Worm (Caenorhabditis elegans) whole organism, L1 larva: ENCODE measurements around the gene npr-9.

Source experiments
- C04F5.9 ChIP-seq: sonication (generic microtip); optimal IDR thresholded peaks from 2 replicates; lab custom pipeline; 2016; ENCODE audit warnings: missing genetic modification characterization, missing compliant biosample characterization
- C16A3.4 ChIP-seq: fragments of 150-350 bp; optimal IDR thresholded peaks from 2 replicates; lab custom pipeline; 2014; ENCODE audit warnings: missing biosample characterization, missing genetic modification characterization
- F16B12.6 ChIP-seq: fragments of 150-350 bp; optimal IDR thresholded peaks from 2 replicates; lab custom pipeline; 2014; ENCODE audit warnings: missing biosample characterization, missing genetic modification characterization
- aha-1 ChIP-seq: fragments of 150-350 bp; optimal IDR thresholded peaks from 2 replicates; lab custom pipeline; 2014; ENCODE audit warnings: missing biosample characterization, missing genetic modification characterization
- blmp-1 ChIP-seq: fragments of 150-350 bp; optimal IDR thresholded peaks from 2 replicates; lab custom pipeline; 2014; ENCODE audit warnings: missing biosample characterization, missing genetic modification characterization
- ceh-8 ChIP-seq: fragments of 200-800 bp; sonication (Bioruptor generic); optimal IDR thresholded peaks from 2 replicates; lab custom pipeline; 2018; ENCODE audit warnings: mild to moderate bottlenecking, missing genetic modification characterization, moderate library complexity, missing compliant biosample characterization
- ceh-82 ChIP-seq, 3 experiments: fragments of 150-350 bp in 1 of 3; sonication (generic microtip) in 2 of 3; optimal IDR thresholded peaks; 2 replicates each; lab custom pipeline; 2014 to 2017; ENCODE audit warnings: missing biosample characterization in 3 of 3, missing genetic modification characterization in 3 of 3
- ceh-88 ChIP-seq: fragments of 200-800 bp; sonication (Bioruptor generic); IDR thresholded peaks from 2 replicates; pipeline ENCODE4 v1.3.6; 2022; ENCODE audit warnings: missing genetic modification characterization, missing compliant biosample characterization
- ces-1 ChIP-seq: fragments of 150-350 bp; optimal IDR thresholded peaks from 2 replicates; lab custom pipeline; 2014; ENCODE audit warnings: missing biosample characterization, missing genetic modification reagents, missing genetic modification characterization
- dpl-1 ChIP-seq, 3 experiments: fragments of 150-350 bp in 2 of 3; sonication (generic microtip) in 1 of 3; optimal IDR thresholded peaks; 2 replicates each; lab custom pipeline; 2014 to 2017; ENCODE audit warnings: missing biosample characterization in 3 of 3, missing genetic modification characterization in 3 of 3, missing genetic modification reagents in 3 of 3
- efl-1 ChIP-seq, 4 experiments: fragments of 150-350 bp; optimal IDR thresholded peaks in 3 of 4; peaks in 1 of 4; 1 replicate in 1 of 4; 2 replicates in 3 of 4; lab custom pipeline; 2014; ENCODE audit warnings: missing biosample characterization in 2 of 4, missing genetic modification characterization in 2 of 4, missing genetic modification reagents in 2 of 4
- egl-13 ChIP-seq: sonication (generic microtip); optimal IDR thresholded peaks from 2 replicates; lab custom pipeline; 2016; ENCODE audit warnings: missing genotype, missing genetic modification reagents, missing genetic modification characterization, missing compliant biosample characterization
- elt-2 ChIP-seq: sonication (generic microtip); optimal IDR thresholded peaks from 2 replicates; lab custom pipeline; 2016; ENCODE audit warnings: missing genetic modification characterization, mild to moderate bottlenecking, inconsistent platforms, missing compliant biosample characterization, missing genetic modification reagents
- elt-3 ChIP-seq, 6 experiments: fragments of 150-350 bp in 1 of 6; sonication (generic microtip); optimal IDR thresholded peaks; 2 replicates each; lab custom pipeline; 2017 to 2018; ENCODE audit warnings: missing biosample characterization in 6 of 6, missing genetic modification characterization in 6 of 6, inconsistent platforms in 1 of 6
- ets-5 ChIP-seq: fragments of 200-800 bp; sonication (Bioruptor generic); IDR thresholded peaks from 2 replicates; pipeline ENCODE4 v1.3.6; 2022; ENCODE audit warnings: missing genetic modification characterization, missing compliant biosample characterization
- fkh-4 ChIP-seq: sonication (generic microtip); optimal IDR thresholded peaks from 2 replicates; lab custom pipeline; 2016; ENCODE audit warnings: missing compliant biosample characterization, missing genetic modification characterization, borderline replicate concordance
- grh-1 ChIP-seq: fragments of 200-800 bp; sonication (Bioruptor generic); IDR thresholded peaks from 2 replicates; pipeline ENCODE4 v1.3.6; 2022; ENCODE audit warnings: missing genetic modification reagents, missing genetic modification characterization, missing compliant biosample characterization
- hlh-17 ChIP-seq: fragments of 200-800 bp; sonication (Bioruptor generic); optimal IDR thresholded peaks from 2 replicates; lab custom pipeline; 2018; ENCODE audit warnings: missing genetic modification characterization, mild to moderate bottlenecking, missing compliant biosample characterization, moderate library complexity, borderline replicate concordance
- irx-1 ChIP-seq: sonication (generic microtip); optimal IDR thresholded peaks from 2 replicates; lab custom pipeline; 2016; ENCODE audit warnings: missing genetic modification characterization, missing compliant biosample characterization
- lin-14 ChIP-seq: fragments of 200-800 bp; sonication (Bioruptor generic); optimal IDR thresholded peaks from 2 replicates; lab custom pipeline; 2018; ENCODE audit warnings: mild to moderate bottlenecking, missing genetic modification characterization, moderate library complexity, missing compliant biosample characterization
- lin-35 ChIP-seq, 2 experiments: fragments of 150-350 bp; optimal IDR thresholded peaks; 2 replicates each; lab custom pipeline; 2014; ENCODE audit warnings: missing biosample characterization in 2 of 2, missing genetic modification characterization in 2 of 2, missing genetic modification reagents in 2 of 2
- lin-39 ChIP-seq: fragments of 150-350 bp; optimal IDR thresholded peaks from 2 replicates; lab custom pipeline; 2014; ENCODE audit warnings: missing biosample characterization, missing genetic modification reagents, missing genetic modification characterization
- lir-3 ChIP-seq: sonication (generic microtip); optimal IDR thresholded peaks from 2 replicates; lab custom pipeline; 2016; ENCODE audit warnings: mild to moderate bottlenecking, missing genetic modification characterization, moderate library complexity, missing compliant biosample characterization; ENCODE audit not compliant: poor library complexity
- lsy-2 ChIP-seq, 2 experiments: fragments of 150-350 bp; optimal IDR thresholded peaks; 2 replicates each; lab custom pipeline; 2014; ENCODE audit warnings: missing biosample characterization in 2 of 2, missing genetic modification characterization in 2 of 2
- mab-9 ChIP-seq: fragments of 200-800 bp; sonication (Bioruptor generic); IDR thresholded peaks from 2 replicates; pipeline ENCODE4 v1.3.6; 2022; ENCODE audit warnings: missing genetic modification reagents, missing genetic modification characterization, missing compliant biosample characterization
- mdl-1 ChIP-seq, 2 experiments: fragments of 150-350 bp; optimal IDR thresholded peaks; 2 replicates each; lab custom pipeline; 2014 to 2017; ENCODE audit warnings: missing biosample characterization in 2 of 2, missing genetic modification characterization in 2 of 2, inconsistent platforms in 1 of 2
- mef-2 ChIP-seq: fragments of 150-350 bp; optimal IDR thresholded peaks from 2 replicates; lab custom pipeline; 2014; ENCODE audit warnings: missing biosample characterization, missing genetic modification characterization
- mep-1 ChIP-seq: fragments of 150-350 bp; optimal IDR thresholded peaks from 2 replicates; lab custom pipeline; 2014; ENCODE audit warnings: missing biosample characterization, missing genetic modification characterization
- nhr-19 ChIP-seq: fragments of 200-800 bp; sonication (Bioruptor generic); conservative IDR thresholded peaks from 2 replicates; pipeline ENCODE4 v1.3.6; 2022; ENCODE audit warnings: missing genetic modification characterization, missing compliant biosample characterization
- nhr-237 ChIP-seq: fragments of 150-350 bp; optimal IDR thresholded peaks from 2 replicates; lab custom pipeline; 2014; ENCODE audit warnings: missing biosample characterization, missing genetic modification characterization
- nhr-28 ChIP-seq: fragments of 150-350 bp; optimal IDR thresholded peaks from 2 replicates; lab custom pipeline; 2014; ENCODE audit warnings: missing biosample characterization, missing genetic modification characterization
- nhr-71 ChIP-seq: sonication (generic microtip); optimal IDR thresholded peaks from 2 replicates; lab custom pipeline; 2016; ENCODE audit warnings: mild to moderate bottlenecking, missing genetic modification characterization, moderate library complexity, missing compliant biosample characterization
- nhr-76 ChIP-seq: sonication (generic microtip); optimal IDR thresholded peaks from 2 replicates; lab custom pipeline; 2017; ENCODE audit warnings: missing biosample characterization, missing genetic modification characterization
- rnt-1 ChIP-seq: sonication (generic microtip); optimal IDR thresholded peaks from 2 replicates; lab custom pipeline; 2016; ENCODE audit warnings: mild to moderate bottlenecking, missing genetic modification characterization, moderate library complexity, missing compliant biosample characterization
- snu-23 ChIP-seq: sonication (generic microtip); optimal IDR thresholded peaks from 2 replicates; lab custom pipeline; 2016; ENCODE audit warnings: missing genetic modification characterization, missing compliant biosample characterization
- sup-37 ChIP-seq: fragments of 200-800 bp; sonication (Bioruptor generic); optimal IDR thresholded peaks from 2 replicates; lab custom pipeline; 2018; ENCODE audit warnings: mild to moderate bottlenecking, missing genetic modification characterization, missing compliant biosample characterization
- swsn-7 ChIP-seq: sonication (generic microtip); optimal IDR thresholded peaks from 2 replicates; lab custom pipeline; 2016; ENCODE audit warnings: missing genetic modification characterization, missing compliant biosample characterization
- unc-130 ChIP-seq: fragments of 150-350 bp; optimal IDR thresholded peaks from 2 replicates; lab custom pipeline; 2017; ENCODE audit warnings: missing biosample characterization, missing genetic modification characterization, inconsistent platforms
- unc-62 ChIP-seq: fragments of 150-350 bp; optimal IDR thresholded peaks from 2 replicates; lab custom pipeline; 2014; ENCODE audit warnings: missing biosample characterization, missing genetic modification reagents, missing genetic modification characterization
- unc-98 ChIP-seq: fragments of 200-800 bp; sonication (Bioruptor generic); IDR thresholded peaks from 2 replicates; pipeline ENCODE4 v1.3.6; 2022; ENCODE audit warnings: missing genetic modification characterization, missing compliant biosample characterization
- zip-4 ChIP-seq: fragments of 200-800 bp; sonication (Bioruptor generic); optimal IDR thresholded peaks from 2 replicates; lab custom pipeline; 2018; ENCODE audit warnings: mild to moderate bottlenecking, missing genetic modification characterization, moderate library complexity, missing compliant biosample characterization
- ztf-11 ChIP-seq, 2 experiments: sonication (generic microtip); optimal IDR thresholded peaks; 2 replicates each; lab custom pipeline; 2016 to 2017; ENCODE audit warnings: missing genetic modification characterization in 2 of 2, missing biosample characterization in 1 of 2, missing compliant biosample characterization in 1 of 2
- ztf-4 ChIP-seq: fragments of 150-350 bp; optimal IDR thresholded peaks from 2 replicates; lab custom pipeline; 2014; ENCODE audit warnings: missing biosample characterization, missing genetic modification characterization

npr-9 gene

DNA sequence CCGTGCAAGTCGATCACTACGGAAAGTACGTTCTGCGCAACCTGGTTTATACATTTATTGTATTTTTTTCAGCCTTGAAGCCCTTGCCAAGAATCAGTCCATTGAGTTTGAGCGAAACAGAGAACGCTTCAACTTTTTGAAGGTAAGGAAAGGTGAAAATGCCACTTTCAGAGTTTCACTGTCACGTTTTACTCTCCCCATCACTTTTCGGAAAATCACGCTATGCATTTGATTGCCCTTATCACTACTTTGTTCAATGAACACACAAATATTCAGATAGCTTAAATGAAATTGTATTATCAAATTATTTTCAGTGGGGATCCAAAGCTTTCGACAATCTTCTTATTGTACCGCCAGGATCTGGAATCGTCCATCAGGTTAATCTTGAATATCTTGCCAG is 11.0 kb downstream of the npr-9 start:
- TF ChIP-seq elt-2 (tag; lab: Kevin White, UChicago), result peak; percentile 33
- peak in 1 of 2 experiments; percentile 56 for TF ChIP-seq lin-35 (GFP tag; optimal IDR thresholded peaks at IDR 0.05; lab: Kevin White, UChicago)
- no peak for TF ChIP-seq zip-4 (GFP tag; lab: Kevin White, UChicago)
- no peak for TF ChIP-seq dpl-1 (GFP tag; optimal IDR thresholded peaks at IDR 0.05; lab: Kevin White, UChicago)
- no peak for TF ChIP-seq swsn-7 (tag; lab: Kevin White, UChicago)
- no peak for TF ChIP-seq ets-5
- TF ChIP-seq C16A3.4 (tag; lab: Kevin White, UChicago), result no peak
- TF ChIP-seq elt-3 (tag; optimal IDR thresholded peaks at IDR 0.05; lab: Kevin White, UChicago), result no peak
- TF ChIP-seq mab-9 (GFP tag; lab: Robert Waterston, UW), result no peak
- no peak for TF ChIP-seq nhr-19
- TF ChIP-seq efl-1 (optimal IDR thresholded peaks at IDR 0.05; lab: Kevin White, UChicago), result no peak
- peak in 1 of 2 experiments; percentile 73 for TF ChIP-seq efl-1 (GFP tag; optimal IDR thresholded peaks at IDR 0.05 in 1 of 2; lab: Kevin White, UChicago)

DNA sequence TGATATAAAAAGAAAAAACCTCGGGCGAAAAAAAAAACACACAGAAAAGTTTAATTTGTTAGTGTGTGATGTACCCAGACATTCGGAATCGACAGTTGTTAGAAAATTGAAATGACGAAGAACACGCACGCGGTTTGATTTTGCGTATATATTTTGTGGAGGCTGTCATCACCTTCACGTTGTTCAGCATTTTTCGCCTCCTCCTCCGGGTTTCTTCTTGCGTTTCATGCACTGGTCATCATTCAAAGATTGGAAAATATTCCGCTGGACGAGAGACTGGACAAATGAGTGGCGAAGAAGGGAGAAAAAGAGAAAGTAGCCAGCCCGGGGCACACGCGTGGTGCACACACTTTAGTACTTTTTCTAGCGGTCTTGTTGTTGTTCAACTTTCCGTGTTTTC is 15.4 kb downstream of the npr-9 start:
- peak; percentile 47 for TF ChIP-seq rnt-1 (tag; lab: Kevin White, UChicago)
- no peak for TF ChIP-seq lin-35 (GFP tag; optimal IDR thresholded peaks at IDR 0.05; lab: Kevin White, UChicago)
- no peak for TF ChIP-seq sup-37 (GFP tag; lab: Kevin White, UChicago)
- peak; percentile 69 for TF ChIP-seq lin-14
- TF ChIP-seq snu-23 (GFP tag; lab: Kevin White, UChicago), result peak; percentile 9
- no peak for TF ChIP-seq ceh-82 (tag; optimal IDR thresholded peaks at IDR 0.05; lab: Kevin White, UChicago)
- TF ChIP-seq aha-1 (tag; lab: Kevin White, UChicago), result no peak
- TF ChIP-seq lsy-2 (tag; optimal IDR thresholded peaks at IDR 0.05; lab: Kevin White, UChicago), result no peak
- TF ChIP-seq lin-39 (tag; lab: Kevin White, UChicago), result no peak
- no peak for TF ChIP-seq mep-1 (tag; lab: Kevin White, UChicago)
- peak; percentile 19 for TF ChIP-seq blmp-1
- TF ChIP-seq irx-1 (tag; lab: Kevin White, UChicago), result no peak
- no peak; the same call in 1 of the 2 replicates for TF ChIP-seq nhr-19
- TF ChIP-seq F16B12.6 (tag; lab: Kevin White, UChicago), result no peak
- TF ChIP-seq mdl-1 (tag; optimal IDR thresholded peaks at IDR 0.05; lab: Kevin White, UChicago), result peak in 1 of 2 experiments; percentile 3
- peak; percentile 45 for TF ChIP-seq unc-130
- TF ChIP-seq unc-62 (GFP tag; lab: Kevin White, UChicago), result no peak
- TF ChIP-seq nhr-71 (tag; lab: Kevin White, UChicago), result peak; percentile 43
- no peak for TF ChIP-seq lir-3 (tag; lab: Kevin White, UChicago)
- no peak for TF ChIP-seq nhr-237 (tag; lab: Kevin White, UChicago)
- TF ChIP-seq unc-98 (GFP tag; lab: Robert Waterston, UW), result no peak
- no peak for TF ChIP-seq mef-2 (tag; lab: Kevin White, UChicago)

ce11 chrX:11345471-11345870 is 15.9 kb downstream of the npr-9 start:
- TF ChIP-seq elt-2 (tag; lab: Kevin White, UChicago) (no peak), grh-1 (GFP tag; lab: Robert Waterston, UW) (no peak), fkh-4 (tag; lab: Kevin White, UChicago) (no peak), C04F5.9 (tag; lab: Kevin White, UChicago) (no peak), lir-3 (tag; lab: Kevin White, UChicago) (no peak), ceh-8 (no peak), ceh-88 (GFP tag; lab: Robert Waterston, UW) (no peak), egl-13 (tag; lab: Kevin White, UChicago) (no peak), nhr-28 (tag; lab: Kevin White, UChicago) (no peak), ces-1 (no peak), hlh-17 (no peak), mab-9 (GFP tag; lab: Robert Waterston, UW) (no peak), ztf-11 (tag; optimal IDR thresholded peaks at IDR 0.05; lab: Kevin White, UChicago) (no peak), ztf-4 (no peak), nhr-76 (no peak), unc-62 (GFP tag; lab: Kevin White, UChicago) (no peak)
